Worm (Caenorhabditis elegans) whole organism, mixed stage, embryonic: ENCODE results near the gene daf-2.

Source experiments
- drap-1 ChIP-seq: fragments of 200-800 bp; sonication (Bioruptor generic); optimal IDR thresholded peaks from 3 replicates; lab custom pipeline; 2018; ENCODE audit warnings: mild to moderate bottlenecking, missing genetic modification characterization, missing compliant biosample characterization
- flh-1 ChIP-seq: fragments of 200-800 bp; sonication (Bioruptor generic); optimal IDR thresholded peaks from 2 replicates; lab custom pipeline; 2018; ENCODE audit warnings: mild to moderate bottlenecking, missing genetic modification characterization, moderate library complexity, missing compliant biosample characterization
- mep-1 ChIP-seq: fragments of 150-350 bp; optimal IDR thresholded peaks from 2 replicates; lab custom pipeline; 2017; ENCODE audit warnings: missing biosample characterization, missing genetic modification reagents, missing genetic modification characterization, inconsistent platforms
- nhr-12 ChIP-seq: fragments of 150-350 bp; optimal IDR thresholded peaks from 2 replicates; lab custom pipeline; 2014; ENCODE audit warnings: missing biosample characterization, missing genetic modification characterization
- nhr-237 ChIP-seq: fragments of 150-350 bp; optimal IDR thresholded peaks from 2 replicates; lab custom pipeline; 2014; ENCODE audit warnings: missing biosample characterization, missing genetic modification characterization
- sptf-1 ChIP-seq: sonication (generic microtip); optimal IDR thresholded peaks from 2 replicates; lab custom pipeline; 2017; ENCODE audit warnings: mild to moderate bottlenecking, missing genetic modification characterization, moderate library complexity, missing compliant biosample characterization
- tbx-8 ChIP-seq: fragments of 200-800 bp; sonication (Bioruptor generic); optimal IDR thresholded peaks from 2 replicates; lab custom pipeline; 2018; ENCODE audit warnings: mild to moderate bottlenecking, missing genetic modification characterization, moderate library complexity, missing compliant biosample characterization
- unc-39 ChIP-seq: fragments of 150-350 bp; optimal IDR thresholded peaks from 2 replicates; lab custom pipeline; 2014; ENCODE audit warnings: missing biosample characterization, missing genetic modification characterization

- no peak for TF ChIP-seq drap-1 (GFP tag; lab: Kevin White, UChicago)
- TF ChIP-seq nhr-12 (tag; lab: Kevin White, UChicago), result no peak
- TF ChIP-seq tbx-8 (GFP tag; lab: Kevin White, UChicago), result no peak
- TF ChIP-seq unc-39 (tag; lab: Kevin White, UChicago), result no peak
- no peak for TF ChIP-seq mep-1 (tag; lab: Kevin White, UChicago)
- TF ChIP-seq flh-1 (GFP tag; lab: Kevin White, UChicago), result no peak
- TF ChIP-seq nhr-237 (tag; lab: Kevin White, UChicago), result peak; percentile 7
- peak; percentile 2 for TF ChIP-seq sptf-1 (tag; lab: Kevin White, UChicago)
Measured at ce11 chrIII:3065876-3066509, 25.3 kb upstream of the daf-2 start.
